Worm (Caenorhabditis elegans) whole organism, L3 larva: ENCODE data around the gene col-156.

Experiments used
- R02D3.7 ChIP-seq: fragments of 150-350 bp; optimal IDR thresholded peaks from 2 replicates; lab custom pipeline; 2014; ENCODE audit warnings: missing biosample characterization, missing genetic modification characterization
- ceh-28 ChIP-seq: fragments of 150-350 bp; optimal IDR thresholded peaks from 2 replicates; lab custom pipeline; 2014; ENCODE audit warnings: missing biosample characterization, missing genetic modification reagents, missing genetic modification characterization
- ceh-9 ChIP-seq: sonication (generic microtip); optimal IDR thresholded peaks from 2 replicates; lab custom pipeline; 2018; ENCODE audit warnings: missing biosample characterization, missing genetic modification characterization
- daf-12 ChIP-seq: fragments of 150-350 bp; optimal IDR thresholded peaks from 2 replicates; lab custom pipeline; 2014; ENCODE audit warnings: missing biosample characterization, missing genetic modification reagents, missing genetic modification characterization
- egl-27 ChIP-seq: sonication (generic microtip); optimal IDR thresholded peaks from 4 replicates; lab custom pipeline; 2017; ENCODE audit warnings: missing biosample characterization, missing genetic modification reagents, missing genetic modification characterization
- elt-2 ChIP-seq: sonication (generic microtip); optimal IDR thresholded peaks from 2 replicates; lab custom pipeline; 2016; ENCODE audit warnings: missing genetic modification reagents, mild to moderate bottlenecking, missing genetic modification characterization, missing compliant biosample characterization
- eor-1 ChIP-seq, 2 experiments: fragments of 150-350 bp; optimal IDR thresholded peaks; 2 replicates each; lab custom pipeline; 2014 to 2018; ENCODE audit warnings: missing biosample characterization in 2 of 2, missing genetic modification characterization in 2 of 2
- fkh-2 ChIP-seq: fragments of 150-350 bp; optimal IDR thresholded peaks from 2 replicates; lab custom pipeline; 2014; ENCODE audit warnings: missing biosample characterization, missing genetic modification reagents, missing genetic modification characterization
- fos-1 ChIP-seq: fragments of 150-350 bp; optimal IDR thresholded peaks from 2 replicates; lab custom pipeline; 2014; ENCODE audit warnings: missing biosample characterization, missing genetic modification characterization
- hmg-11 ChIP-seq: sonication (generic microtip); optimal IDR thresholded peaks from 2 replicates; lab custom pipeline; 2016; ENCODE audit warnings: missing genetic modification characterization, missing compliant biosample characterization
- lin-15B ChIP-seq: fragments of 150-350 bp; optimal IDR thresholded peaks from 2 replicates; lab custom pipeline; 2014; ENCODE audit warnings: missing biosample characterization, missing genetic modification characterization
- mdl-1 ChIP-seq: fragments of 150-350 bp; optimal IDR thresholded peaks from 2 replicates; lab custom pipeline; 2014; ENCODE audit warnings: missing biosample characterization, missing genetic modification characterization
- mml-1 ChIP-seq: fragments of 150-350 bp; sonication (generic microtip); optimal IDR thresholded peaks from 3 replicates; lab custom pipeline; 2014; ENCODE audit warnings: missing biosample characterization, missing genetic modification characterization
- nhr-25 ChIP-seq: sonication (generic microtip); optimal IDR thresholded peaks from 2 replicates; lab custom pipeline; 2017; ENCODE audit warnings: missing biosample characterization, missing genetic modification characterization
- nhr-43 ChIP-seq: sonication (generic microtip); optimal IDR thresholded peaks from 2 replicates; lab custom pipeline; 2016; ENCODE audit warnings: mild to moderate bottlenecking, missing genetic modification characterization, missing compliant biosample characterization; ENCODE audit not compliant: poor library complexity, severe bottlenecking
- nhr-76 ChIP-seq: fragments of 150-350 bp; sonication (generic microtip); optimal IDR thresholded peaks from 5 replicates; lab custom pipeline; 2014; ENCODE audit warnings: missing biosample characterization, missing genetic modification characterization
- pha-4 ChIP-seq: fragments of 150-350 bp; optimal IDR thresholded peaks from 2 replicates; lab custom pipeline; 2014; ENCODE audit warnings: missing biosample characterization, missing genetic modification reagents, missing genetic modification characterization
- snpc-4 ChIP-seq: fragments of 150-350 bp; optimal IDR thresholded peaks from 2 replicates; lab custom pipeline; 2014; ENCODE audit warnings: missing biosample characterization, missing genetic modification characterization
- tbx-2 ChIP-seq: sonication (generic microtip); optimal IDR thresholded peaks from 2 replicates; lab custom pipeline; 2016; ENCODE audit warnings: mild to moderate bottlenecking, missing genetic modification characterization, missing compliant biosample characterization
- ztf-4 ChIP-seq: fragments of 150-350 bp; optimal IDR thresholded peaks from 2 replicates; lab custom pipeline; 2014; ENCODE audit warnings: missing biosample characterization, missing genetic modification characterization

col-156 gene

ce11 chrV:11402610-11403009 lies 47.5 kb downstream of the col-156 start, which contains the start of gene nas-19:
TSS of gene nas-19 (minus strand) at chrV:11402710.
- TF ChIP-seq elt-2 (tag; lab: Kevin White, UChicago): no peak
- TF ChIP-seq fkh-2: no peak
- no peak for TF ChIP-seq snpc-4 (tag; lab: Kevin White, UChicago)
- TF ChIP-seq egl-27: no peak
- TF ChIP-seq mdl-1 (tag; lab: Kevin White, UChicago): no peak
- no peak for TF ChIP-seq lin-15B (tag; lab: Kevin White, UChicago)
- TF ChIP-seq daf-12 (tag; lab: Kevin White, UChicago): no peak
- no peak for TF ChIP-seq ztf-4 (tag; lab: Kevin White, UChicago)
- no peak for TF ChIP-seq hmg-11 (tag; lab: Kevin White, UChicago)
- no peak for TF ChIP-seq tbx-2 (tag; lab: Kevin White, UChicago)
- no peak for TF ChIP-seq nhr-25 (tag; lab: Kevin White, UChicago)
- TF ChIP-seq R02D3.7: no peak
- TF ChIP-seq eor-1 (tag; optimal IDR thresholded peaks at IDR 0.05; lab: Kevin White, UChicago): no peak
- TF ChIP-seq ceh-9 (tag; lab: Kevin White, UChicago): no peak
- TF ChIP-seq fos-1 (tag; lab: Kevin White, UChicago): no peak
- TF ChIP-seq ceh-28 (tag; lab: Kevin White, UChicago): no peak
- no peak for TF ChIP-seq pha-4 (tag; lab: Kevin White, UChicago)
- no peak for TF ChIP-seq nhr-76 (tag; lab: Kevin White, UChicago)
- TF ChIP-seq nhr-43 (tag; lab: Kevin White, UChicago): no peak
- no peak for TF ChIP-seq mml-1 (tag; lab: Kevin White, UChicago)
